Fruit fly (Drosophila melanogaster) whole organism, embryonic: ENCODE measurements around the gene se.

Source experiments
- Ada2b ChIP-seq: fragments of 200-800 bp; sonication (Bioruptor generic); IDR thresholded peaks from 2 replicates; pipeline ENCODE4 v1.3.6; 2022; ENCODE audit warnings: missing biosample characterization, missing genetic modification characterization
- Asciz ChIP-seq: fragments of 200-800 bp; sonication (Bioruptor generic); optimal IDR thresholded peaks from 2 replicates; lab custom pipeline; 2017; ENCODE audit warnings: missing biosample characterization, mild to moderate bottlenecking, missing genetic modification characterization, missing genetic modification reagents
- BEAF-32 ChIP-seq: fragments of 200-800 bp; sonication (Bioruptor generic); optimal IDR thresholded peaks from 3 replicates; lab custom pipeline; 2017; ENCODE audit warnings: missing biosample characterization, missing genetic modification characterization, mild to moderate bottlenecking, moderate library complexity, missing genetic modification reagents
- Bgb ChIP-seq: fragments of 200-800 bp; sonication (Bioruptor generic); IDR thresholded peaks from 2 replicates; pipeline ENCODE4 v1.3.6; 2022; ENCODE audit warnings: missing biosample characterization, missing genetic modification characterization; ENCODE audit not compliant: partially characterized antibody
- C15 ChIP-seq: fragments of 200-800 bp; sonication (Bioruptor generic); IDR thresholded peaks from 3 replicates; pipeline ENCODE4 v1.3.6; 2022; ENCODE audit warnings: missing biosample characterization, missing genetic modification characterization
- CG10321 ChIP-seq: fragments of 200-800 bp; sonication (Bioruptor generic); IDR thresholded peaks from 2 replicates; pipeline ENCODE4 v1.3.6; 2022; ENCODE audit warnings: missing biosample characterization, missing genetic modification characterization
- CG11247 ChIP-seq: fragments of 200-800 bp; sonication (Bioruptor generic); IDR thresholded peaks from 2 replicates; pipeline ENCODE4 v1.3.6; 2022; ENCODE audit warnings: missing biosample characterization, missing genetic modification characterization
- CG11456 ChIP-seq: fragments of 200-800 bp; sonication (Bioruptor generic); IDR thresholded peaks from 3 replicates; pipeline ENCODE4 v1.3.6; 2022; ENCODE audit warnings: missing biosample characterization, missing genetic modification characterization
- CG11560 ChIP-seq: fragments of 200-800 bp; sonication (Bioruptor generic); IDR thresholded peaks from 3 replicates; pipeline ENCODE4 v1.3.6; 2022; ENCODE audit warnings: missing biosample characterization, missing genetic modification characterization
- CG11695 ChIP-seq: fragments of 200-800 bp; sonication (Bioruptor generic); IDR thresholded peaks from 3 replicates; pipeline ENCODE4 v1.3.6; 2022; ENCODE audit warnings: missing biosample characterization, missing genetic modification characterization
- CG12391 ChIP-seq: fragments of 200-800 bp; sonication (Bioruptor generic); optimal IDR thresholded peaks from 3 replicates; lab custom pipeline; 2018; ENCODE audit warnings: missing biosample characterization, mild to moderate bottlenecking, missing genetic modification characterization, moderate library complexity
- CG12744 ChIP-seq: fragments of 200-800 bp; sonication (Bioruptor generic); optimal IDR thresholded peaks from 2 replicates; lab custom pipeline; 2016; ENCODE audit warnings: missing biosample characterization, missing genetic modification characterization
- CG14860 ChIP-seq: fragments of 200-800 bp; sonication (Bioruptor generic); IDR thresholded peaks from 3 replicates; pipeline ENCODE4 v1.3.6; 2022; ENCODE audit warnings: missing biosample characterization, missing genetic modification characterization; ENCODE audit not compliant: partially characterized antibody
- CG15601 ChIP-seq: fragments of 200-800 bp; sonication (Bioruptor generic); optimal IDR thresholded peaks from 3 replicates; lab custom pipeline; 2019; ENCODE audit warnings: missing biosample characterization, mild to moderate bottlenecking, missing genetic modification characterization, moderate library complexity
- CG1603 ChIP-seq: fragments of 200-800 bp; sonication (Bioruptor generic); optimal IDR thresholded peaks from 2 replicates; lab custom pipeline; 2019; ENCODE audit warnings: missing biosample characterization, mild to moderate bottlenecking, missing genetic modification characterization, moderate library complexity
- CG17829 ChIP-seq: fragments of 200-800 bp; optimal IDR thresholded peaks from 2 replicates; lab custom pipeline; 2019; ENCODE audit warnings: missing biosample characterization, mild to moderate bottlenecking, missing genetic modification characterization, moderate library complexity
- CG18599 ChIP-seq: fragments of 200-800 bp; sonication (Bioruptor generic); optimal IDR thresholded peaks from 3 replicates; lab custom pipeline; 2017; ENCODE audit warnings: missing biosample characterization, missing genetic modification characterization, mild to moderate bottlenecking, moderate library complexity, missing genetic modification reagents
- CG32532 ChIP-seq: fragments of 200-800 bp; sonication (Bioruptor generic); IDR thresholded peaks from 2 replicates; pipeline ENCODE4 v1.3.6; 2022; ENCODE audit warnings: missing biosample characterization, missing genetic modification characterization
- CG33557 ChIP-seq: fragments of 200-800 bp; sonication (Bioruptor generic); optimal IDR thresholded peaks from 2 replicates; lab custom pipeline; 2019; ENCODE audit warnings: missing biosample characterization, mild to moderate bottlenecking, missing genetic modification characterization, moderate library complexity
- CG4404 ChIP-seq: fragments of 200-800 bp; sonication (Bioruptor generic); IDR thresholded peaks from 2 replicates; pipeline ENCODE4 v1.3.6; 2022; ENCODE audit warnings: missing biosample characterization, missing genetic modification characterization
- CG4820 ChIP-seq: fragments of 200-800 bp; sonication (Bioruptor generic); optimal IDR thresholded peaks from 3 replicates; lab custom pipeline; 2016; ENCODE audit warnings: missing biosample characterization, missing genetic modification characterization
- CG7271 ChIP-seq: fragments of 200-800 bp; sonication (Bioruptor generic); optimal IDR thresholded peaks from 2 replicates; lab custom pipeline; 2018; ENCODE audit warnings: missing biosample characterization, mild to moderate bottlenecking, missing genetic modification characterization, moderate library complexity
- CG9437 ChIP-seq: fragments of 200-800 bp; sonication (Bioruptor generic); optimal IDR thresholded peaks from 2 replicates; lab custom pipeline; 2018; ENCODE audit warnings: missing biosample characterization, mild to moderate bottlenecking, missing genetic modification characterization
- CG9817 ChIP-seq: fragments of 200-800 bp; sonication (Bioruptor generic); optimal IDR thresholded peaks from 2 replicates; lab custom pipeline; 2018; ENCODE audit warnings: missing biosample characterization, mild to moderate bottlenecking, missing genetic modification characterization, moderate library complexity
- D ChIP-seq, 2 experiments: fragments of 200-800 bp in 1 of 2; fragments of >200 bp in 1 of 2; sonication (Bioruptor generic) in 1 of 2; optimal IDR thresholded peaks; 2 replicates in 1 of 2; 3 replicates in 1 of 2; lab custom pipeline; 2017; ENCODE audit warnings: mild to moderate bottlenecking in 1 of 2, missing biosample characterization in 1 of 2, missing genetic modification characterization in 1 of 2, missing genetic modification reagents in 1 of 2
- GATAe ChIP-seq: fragments of 200-800 bp; sonication (Bioruptor generic); conservative IDR thresholded peaks from 2 replicates; pipeline ENCODE4 v1.3.6; 2022; ENCODE audit warnings: missing biosample characterization, missing genetic modification characterization
- HLH54F ChIP-seq: fragments of 200-800 bp; sonication (Bioruptor generic); optimal IDR thresholded peaks from 3 replicates; lab custom pipeline; 2016; ENCODE audit warnings: missing biosample characterization, missing genetic modification characterization
- Lim3 ChIP-seq: fragments of 200-800 bp; sonication (Bioruptor generic); IDR thresholded peaks from 2 replicates; pipeline ENCODE4 v1.3.6; 2022; ENCODE audit warnings: missing biosample characterization, missing genetic modification characterization
- NFAT ChIP-seq: fragments of 200-800 bp; sonication (Bioruptor generic); IDR thresholded peaks from 2 replicates; pipeline ENCODE4 v1.3.6; 2022; ENCODE audit warnings: missing biosample characterization, missing genetic modification characterization
- Neu2 ChIP-seq: fragments of 200-800 bp; sonication (Bioruptor generic); optimal IDR thresholded peaks from 3 replicates; lab custom pipeline; 2016; ENCODE audit warnings: missing biosample characterization, missing genetic modification characterization, borderline replicate concordance
- Nf-YB ChIP-seq: fragments of 200-800 bp; sonication (Bioruptor generic); optimal IDR thresholded peaks from 3 replicates; lab custom pipeline; 2019; ENCODE audit warnings: missing biosample characterization, mild to moderate bottlenecking, missing genetic modification characterization, moderate library complexity
- Nf-YC ChIP-seq: fragments of 200-800 bp; optimal IDR thresholded peaks from 3 replicates; lab custom pipeline; 2019; ENCODE audit warnings: missing biosample characterization, mild to moderate bottlenecking, missing genetic modification characterization, moderate library complexity
- Rfx ChIP-seq: fragments of 200-800 bp; sonication (Bioruptor generic); IDR thresholded peaks from 2 replicates; pipeline ENCODE4 v1.3.6; 2022; ENCODE audit warnings: missing biosample characterization, missing genetic modification characterization
- Stat92E ChIP-seq, 3 experiments: fragments of >200 bp in 2 of 3; fragments of 200-800 bp in 1 of 3; sonication (Bioruptor generic) in 1 of 3; optimal IDR thresholded peaks; 2 replicates each; lab custom pipeline; 2017 to 2019; ENCODE audit warnings: missing biosample characterization in 3 of 3, missing genetic modification characterization in 3 of 3, mild to moderate bottlenecking in 1 of 3, moderate library complexity in 1 of 3
- bigmax ChIP-seq: fragments of 200-800 bp; sonication (Bioruptor generic); optimal IDR thresholded peaks from 2 replicates; lab custom pipeline; 2018; ENCODE audit warnings: missing biosample characterization, mild to moderate bottlenecking, missing genetic modification characterization
- chm ChIP-seq: fragments of 200-800 bp; sonication (Bioruptor generic); IDR thresholded peaks from 2 replicates; pipeline ENCODE4 v1.3.6; 2022; ENCODE audit warnings: missing biosample characterization, missing genetic modification characterization
- corto ChIP-seq: fragments of 200-800 bp; sonication (Bioruptor generic); optimal IDR thresholded peaks from 2 replicates; lab custom pipeline; 2016; ENCODE audit warnings: missing biosample characterization, mild to moderate bottlenecking, missing genetic modification characterization, moderate library complexity
- dysf ChIP-seq: fragments of 200-800 bp; sonication (Bioruptor generic); IDR thresholded peaks from 3 replicates; pipeline ENCODE4 v1.3.6; 2022; ENCODE audit warnings: missing biosample characterization, missing genetic modification characterization
- esg ChIP-seq: fragments of 200-800 bp; sonication (Bioruptor generic); conservative IDR thresholded peaks from 2 replicates; pipeline ENCODE4 v1.3.6; 2022; ENCODE audit warnings: missing biosample characterization, missing genetic modification characterization
- fru ChIP-seq: fragments of >200 bp; optimal IDR thresholded peaks from 2 replicates; lab custom pipeline; 2017
- gfzf ChIP-seq: fragments of 200-800 bp; sonication (Bioruptor generic); optimal IDR thresholded peaks from 2 replicates; lab custom pipeline; 2016; ENCODE audit warnings: missing biosample characterization, mild to moderate bottlenecking, missing genetic modification characterization, moderate library complexity
- gt ChIP-seq: fragments of 200-800 bp; sonication (Bioruptor generic); IDR thresholded peaks from 2 replicates; pipeline ENCODE4 v1.3.6; 2022; ENCODE audit warnings: missing biosample characterization, missing genetic modification characterization
- lab ChIP-seq: fragments of 200-800 bp; sonication (Bioruptor generic); optimal IDR thresholded peaks from 3 replicates; lab custom pipeline; 2017; ENCODE audit warnings: missing biosample characterization, missing genetic modification characterization, mild to moderate bottlenecking, moderate library complexity, missing genetic modification reagents
- lilli ChIP-seq: fragments of 200-800 bp; sonication (Bioruptor generic); optimal IDR thresholded peaks from 3 replicates; lab custom pipeline; 2016; ENCODE audit warnings: missing biosample characterization, missing genetic modification characterization
- lov ChIP-seq, 2 experiments: fragments of 200-800 bp in 1 of 2; fragments of >200 bp in 1 of 2; sonication (Bioruptor generic) in 1 of 2; IDR thresholded peaks in 1 of 2; optimal IDR thresholded peaks in 1 of 2; 2 replicates in 1 of 2; 3 replicates in 1 of 2; pipeline versions ENCODE4 v1.3.6 to Lab custom; 2017 to 2022; ENCODE audit warnings: missing biosample characterization in 1 of 2, missing genetic modification characterization in 1 of 2
- mirr ChIP-seq: fragments of 200-800 bp; sonication (Bioruptor generic); optimal IDR thresholded peaks from 3 replicates; lab custom pipeline; 2018; ENCODE audit warnings: missing biosample characterization, mild to moderate bottlenecking, missing genetic modification characterization
- scrt ChIP-seq: fragments of 200-800 bp; sonication (Bioruptor generic); optimal IDR thresholded peaks from 2 replicates; lab custom pipeline; 2018; ENCODE audit warnings: missing biosample characterization, mild to moderate bottlenecking, missing genetic modification characterization, moderate library complexity
- seq ChIP-seq: fragments of 200-800 bp; sonication (Bioruptor generic); IDR thresholded peaks from 2 replicates; pipeline ENCODE4 v1.3.6; 2022; ENCODE audit warnings: missing biosample characterization, missing genetic modification characterization
- tap ChIP-seq: fragments of 200-800 bp; optimal IDR thresholded peaks from 3 replicates; lab custom pipeline; 2019; ENCODE audit warnings: missing biosample characterization, mild to moderate bottlenecking, missing genetic modification characterization, moderate library complexity
- usp ChIP-seq: fragments of >200 bp; optimal IDR thresholded peaks from 2 replicates; lab custom pipeline; 2017; ENCODE audit warnings: missing biosample characterization, missing genetic modification characterization

se gene

DNA sequence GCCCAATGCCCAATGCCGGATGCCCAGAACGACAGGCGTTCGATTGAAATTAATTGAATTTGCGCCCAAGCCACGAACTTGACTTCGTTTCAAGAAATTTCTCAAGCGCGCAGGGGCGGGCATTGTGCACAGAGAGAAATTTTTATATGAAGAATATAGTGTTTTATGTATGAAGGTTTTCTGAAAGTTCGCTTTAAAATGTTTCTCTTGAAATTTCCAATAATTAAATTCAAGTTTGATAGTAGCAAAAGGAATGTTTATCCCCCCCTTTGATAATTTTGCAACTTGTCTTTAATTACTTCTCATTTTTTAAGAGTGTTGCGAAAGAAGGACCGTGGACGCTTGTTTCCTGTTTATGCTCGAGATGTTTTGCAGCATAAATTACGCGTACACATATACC is 23.5 kb downstream of the se start (continued):
- peak; percentile 24 for TF ChIP-seq CG17829 (tag; lab: Kevin White, UChicago)
- no peak for TF ChIP-seq CG4404 (GFP tag; lab: Robert Waterston, UW)
- TF ChIP-seq BEAF-32 (GFP tag; lab: Kevin White, UChicago) = no peak
- TF ChIP-seq CG33557 = peak; percentile 24
- no peak for TF ChIP-seq CG32532 (GFP tag; lab: Robert Waterston, UW)
- no peak for TF ChIP-seq CG4820
- peak; percentile 34 for TF ChIP-seq CG12391 (tag; lab: Kevin White, UChicago)
- no peak for TF ChIP-seq Nf-YB (GFP tag; lab: Kevin White, UChicago)
- TF ChIP-seq Asciz (GFP tag; lab: Kevin White, UChicago) = no peak
- TF ChIP-seq dysf = 0 out of 3 replicates have a peak, but pooled peaks have one; percentile 12
- TF ChIP-seq chm = 0 out of 2 replicates have a peak, but pooled peaks have one; percentile 21
- TF ChIP-seq GATAe = no peak
- TF ChIP-seq NFAT (GFP tag; lab: Robert Waterston, UW) = no peak
- no peak for TF ChIP-seq mirr (GFP tag; lab: Kevin White, UChicago)
- TF ChIP-seq bigmax (GFP tag; lab: Kevin White, UChicago) = no peak
- TF ChIP-seq CG9437 = peak; percentile 1
- TF ChIP-seq corto (GFP tag; lab: Kevin White, UChicago) = no peak
- 0 out of 3 replicates have a peak, but pooled peaks have one; percentile 22 for TF ChIP-seq CG11456
- TF ChIP-seq CG11247 = no peak
- no peak for TF ChIP-seq D (optimal IDR thresholded peaks at IDR 0.05; lab: Kevin White, UChicago)
- TF ChIP-seq D (GFP tag; optimal IDR thresholded peaks at IDR 0.05; lab: Kevin White, UChicago) = peak; percentile 14
- no peak for TF ChIP-seq fru (lab: Kevin White, UChicago)
- TF ChIP-seq CG9817 = peak; percentile 2
- no peak for TF ChIP-seq CG14860 (GFP tag; lab: Robert Waterston, UW)
- peak; percentile 11 for TF ChIP-seq CG15601 (tag; lab: Kevin White, UChicago)
- TF ChIP-seq Ada2b = 0 out of 2 replicates have a peak, but pooled peaks have one; percentile 8
- no peak for TF ChIP-seq CG10321 (GFP tag; lab: Robert Waterston, UW)
- no peak for TF ChIP-seq usp (GFP tag; lab: Kevin White, UChicago)
- TF ChIP-seq Bgb (GFP tag; lab: Robert Waterston, UW) = no peak
- no peak for TF ChIP-seq gfzf (GFP tag; lab: Kevin White, UChicago)
- TF ChIP-seq CG12744 = no peak
- TF ChIP-seq Nf-YC (tag; lab: Kevin White, UChicago) = no peak
- TF ChIP-seq Neu2 (GFP tag; lab: Kevin White, UChicago) = no peak
- TF ChIP-seq Rfx = peak; percentile 23; the same call in 1 of the 2 replicates
- TF ChIP-seq CG11695 (GFP tag; lab: Robert Waterston, UW) = no peak
- TF ChIP-seq scrt (GFP tag; lab: Kevin White, UChicago) = peak; percentile 3
- TF ChIP-seq lab (GFP tag; lab: Kevin White, UChicago) = peak; percentile 9
- TF ChIP-seq gt (GFP tag; lab: Robert Waterston, UW) = no peak
- no peak for TF ChIP-seq lilli (GFP tag; lab: Kevin White, UChicago)
- no peak for TF ChIP-seq lov (optimal IDR thresholded peaks at IDR 0.05; lab: Kevin White, UChicago)
- TF ChIP-seq lov (GFP tag; IDR thresholded peaks at IDR 0.05; lab: Robert Waterston, UW) = no peak
- TF ChIP-seq CG1603 (tag; lab: Kevin White, UChicago) = no peak
- TF ChIP-seq Lim3 = no peak
- TF ChIP-seq esg = no peak
- no peak for TF ChIP-seq C15 (GFP tag; lab: Robert Waterston, UW)
- peak; percentile 13 for TF ChIP-seq tap (tag; lab: Kevin White, UChicago)
- no peak for TF ChIP-seq CG7271 (tag; lab: Kevin White, UChicago)
- TF ChIP-seq CG11560 (tag; lab: Robert Waterston, UW) = no peak
- TF ChIP-seq CG18599 (GFP tag; lab: Kevin White, UChicago) = peak; percentile 18
- no peak for TF ChIP-seq HLH54F (GFP tag; lab: Kevin White, UChicago)
- TF ChIP-seq Stat92E (GFP tag; optimal IDR thresholded peaks at IDR 0.05; lab: Kevin White, UChicago) = no peak
- TF ChIP-seq seq (GFP tag; lab: Robert Waterston, UW) = no peak
